Worm (Caenorhabditis elegans) whole organism, midembryonic: ENCODE data around the gene srh-301.

ENCODE experiments used
- flt-1 ChIP-seq: fragments of 200-800 bp; sonication (Bioruptor generic); IDR thresholded peaks from 2 replicates; pipeline ENCODE4 v1.3.6; 2022; ENCODE audit warnings: missing genetic modification characterization, missing compliant biosample characterization
- tab-1 ChIP-seq: fragments of 200-800 bp; sonication (Bioruptor generic); IDR thresholded peaks from 2 replicates; pipeline ENCODE4 v1.3.6; 2022; ENCODE audit warnings: missing genetic modification characterization, missing compliant biosample characterization
- ztf-23 ChIP-seq: fragments of 200-800 bp; sonication (Bioruptor generic); IDR thresholded peaks from 2 replicates; pipeline ENCODE4 v1.3.6; 2022; ENCODE audit warnings: missing genetic modification reagents, missing genetic modification characterization, missing compliant biosample characterization

ce11 chrV:17790191-17790590 is 34.5 kb upstream of the srh-301 start, which contains the start of gene srh-290:
- TF ChIP-seq ztf-23 (GFP tag; lab: Robert Waterston, UW) (no peak), flt-1 (GFP tag; lab: Robert Waterston, UW) (no peak), tab-1 (GFP tag; lab: Robert Waterston, UW) (no peak)
